Worm (Caenorhabditis elegans) whole organism, mixed stage, embryonic: ENCODE data around the gene R12B2.2.

Experiments used
- blmp-1 ChIP-seq: fragments of 150-350 bp; optimal IDR thresholded peaks from 2 replicates; lab custom pipeline; 2014; ENCODE audit warnings: missing biosample characterization, missing genetic modification characterization
- ceh-39 ChIP-seq: fragments of 150-350 bp; optimal IDR thresholded peaks from 2 replicates; lab custom pipeline; 2014; ENCODE audit warnings: missing biosample characterization, missing genetic modification characterization
- ces-1 ChIP-seq: fragments of 150-350 bp; optimal IDR thresholded peaks from 2 replicates; lab custom pipeline; 2014; ENCODE audit warnings: missing biosample characterization, missing genetic modification reagents, missing genetic modification characterization
- cnd-1 ChIP-seq: fragments of 200-800 bp; sonication (Bioruptor generic); optimal IDR thresholded peaks from 2 replicates; lab custom pipeline; 2018; ENCODE audit warnings: mild to moderate bottlenecking, missing genetic modification characterization, missing compliant biosample characterization
- elt-1 ChIP-seq: sonication (generic microtip); optimal IDR thresholded peaks from 2 replicates; lab custom pipeline; 2017; ENCODE audit warnings: missing genetic modification characterization, mild to moderate bottlenecking, missing compliant biosample characterization, antibody characterized with exemption, moderate library complexity, borderline replicate concordance; ENCODE audit not compliant: insufficient read depth
- flh-1 ChIP-seq: fragments of 200-800 bp; sonication (Bioruptor generic); optimal IDR thresholded peaks from 2 replicates; lab custom pipeline; 2018; ENCODE audit warnings: mild to moderate bottlenecking, missing genetic modification characterization, moderate library complexity, missing compliant biosample characterization
- lsy-2 ChIP-seq: fragments of 150-350 bp; optimal IDR thresholded peaks from 2 replicates; lab custom pipeline; 2014; ENCODE audit warnings: missing biosample characterization, missing genetic modification characterization
- nhr-76 ChIP-seq: sonication (generic microtip); optimal IDR thresholded peaks from 2 replicates; lab custom pipeline; 2017; ENCODE audit warnings: missing biosample characterization, missing genetic modification characterization
- pha-4 ChIP-seq: fragments of 150-350 bp; optimal IDR thresholded peaks from 2 replicates; lab custom pipeline; 2018; ENCODE audit warnings: missing biosample characterization, missing genetic modification reagents, missing genetic modification characterization
- snpc-4 ChIP-seq: fragments of 150-350 bp; optimal IDR thresholded peaks from 2 replicates; lab custom pipeline; 2014; ENCODE audit warnings: missing biosample characterization, missing genetic modification characterization
- tbx-8 ChIP-seq: fragments of 200-800 bp; sonication (Bioruptor generic); optimal IDR thresholded peaks from 2 replicates; lab custom pipeline; 2018; ENCODE audit warnings: mild to moderate bottlenecking, missing genetic modification characterization, moderate library complexity, missing compliant biosample characterization
- unc-62 ChIP-seq: fragments of 150-350 bp; optimal IDR thresholded peaks from 2 replicates; lab custom pipeline; 2014; ENCODE audit warnings: missing biosample characterization, missing genetic modification reagents, missing genetic modification characterization

- TF ChIP-seq unc-62 (GFP tag; lab: Kevin White, UChicago): no peak
- TF ChIP-seq cnd-1: no peak
- TF ChIP-seq ces-1 (GFP tag; lab: Kevin White, UChicago): no peak
- TF ChIP-seq pha-4: no peak
- TF ChIP-seq ceh-39: no peak
- no peak for TF ChIP-seq snpc-4 (tag; lab: Kevin White, UChicago)
- TF ChIP-seq tbx-8: no peak
- no peak for TF ChIP-seq blmp-1 (tag; lab: Kevin White, UChicago)
- no peak for TF ChIP-seq lsy-2
- TF ChIP-seq flh-1 (GFP tag; lab: Kevin White, UChicago): no peak
- no peak for TF ChIP-seq elt-1 (tag; lab: Kevin White, UChicago)
- TF ChIP-seq nhr-76: no peak
These were observed 21.2 kb downstream of the R12B2.2 start for ce11 chrIII:5828065-5828464.
